Fruit fly (Drosophila melanogaster) whole organism, embryonic: ENCODE results near the gene Hsp67Ba.

Experiments used
- Antp ChIP-seq: fragments of 200-800 bp; sonication (Bioruptor generic); optimal IDR thresholded peaks from 3 replicates; lab custom pipeline; 2016; ENCODE audit warnings: missing biosample characterization, missing genetic modification characterization
- Atf-2 ChIP-seq: fragments of 200-800 bp; sonication (Bioruptor generic); optimal IDR thresholded peaks from 2 replicates; lab custom pipeline; 2016; ENCODE audit warnings: missing biosample characterization, missing genetic modification characterization
- CG10274 ChIP-seq: fragments of 200-800 bp; sonication (Bioruptor generic); optimal IDR thresholded peaks from 3 replicates; lab custom pipeline; 2017; ENCODE audit warnings: missing biosample characterization, mild to moderate bottlenecking, missing genetic modification characterization
- CG10462 ChIP-seq: fragments of 200-800 bp; sonication (Bioruptor generic); optimal IDR thresholded peaks from 2 replicates; lab custom pipeline; 2016; ENCODE audit warnings: missing biosample characterization, missing genetic modification characterization
- CG10979 ChIP-seq: fragments of 200-800 bp; sonication (Bioruptor generic); optimal IDR thresholded peaks from 2 replicates; lab custom pipeline; 2018; ENCODE audit warnings: missing biosample characterization, mild to moderate bottlenecking, missing genetic modification characterization, moderate library complexity
- CG12219 ChIP-seq: fragments of 200-800 bp; sonication (Bioruptor generic); optimal IDR thresholded peaks from 3 replicates; lab custom pipeline; 2018; ENCODE audit warnings: missing biosample characterization, mild to moderate bottlenecking, missing genetic modification characterization
- CG13296 ChIP-seq: fragments of 200-800 bp; sonication (Bioruptor generic); optimal IDR thresholded peaks from 3 replicates; lab custom pipeline; 2018; ENCODE audit warnings: missing biosample characterization, mild to moderate bottlenecking, missing genetic modification characterization
- CG13624 ChIP-seq: fragments of 200-800 bp; sonication (Bioruptor generic); optimal IDR thresholded peaks from 2 replicates; lab custom pipeline; 2016; ENCODE audit warnings: missing biosample characterization, missing genetic modification characterization
- CG17328 ChIP-seq: fragments of 200-800 bp; sonication (Bioruptor generic); IDR thresholded peaks from 2 replicates; pipeline ENCODE4 v1.3.6; 2022; ENCODE audit warnings: missing biosample characterization, missing genetic modification characterization
- CG4360 ChIP-seq: fragments of 200-800 bp; sonication (Bioruptor generic); IDR thresholded peaks from 2 replicates; pipeline ENCODE4 v1.3.6; 2022; ENCODE audit warnings: missing biosample characterization, missing genetic modification characterization
- CG6765 ChIP-seq: fragments of 200-800 bp; sonication (Bioruptor generic); optimal IDR thresholded peaks from 3 replicates; lab custom pipeline; 2017; ENCODE audit warnings: missing biosample characterization, mild to moderate bottlenecking, missing genetic modification characterization
- CG7357 ChIP-seq: fragments of 200-800 bp; sonication (Bioruptor generic); IDR thresholded peaks from 3 replicates; pipeline ENCODE4 v1.3.6; 2022; ENCODE audit warnings: missing biosample characterization, missing genetic modification characterization
- CG7745 ChIP-seq: fragments of 200-800 bp; sonication (Bioruptor generic); optimal IDR thresholded peaks from 2 replicates; lab custom pipeline; 2018; ENCODE audit warnings: missing biosample characterization, mild to moderate bottlenecking, missing genetic modification characterization, moderate library complexity
- CG7839 ChIP-seq: fragments of 200-800 bp; sonication (Bioruptor generic); optimal IDR thresholded peaks from 3 replicates; lab custom pipeline; 2018; ENCODE audit warnings: missing biosample characterization, mild to moderate bottlenecking, missing genetic modification characterization, moderate library complexity
- CG7963 ChIP-seq: fragments of 200-800 bp; sonication (Bioruptor generic); IDR thresholded peaks from 3 replicates; pipeline ENCODE4 v1.3.6; 2022; ENCODE audit warnings: missing biosample characterization, missing genetic modification characterization; ENCODE audit not compliant: partially characterized antibody
- CG8388 ChIP-seq: fragments of 200-800 bp; sonication (Bioruptor generic); optimal IDR thresholded peaks from 2 replicates; lab custom pipeline; 2019; ENCODE audit warnings: missing biosample characterization, mild to moderate bottlenecking, missing genetic modification characterization, moderate library complexity
- CG9797 ChIP-seq: fragments of 200-800 bp; sonication (Bioruptor generic); optimal IDR thresholded peaks from 3 replicates; lab custom pipeline; 2018; ENCODE audit warnings: missing biosample characterization, mild to moderate bottlenecking, missing genetic modification characterization
- CG9817 ChIP-seq: fragments of 200-800 bp; sonication (Bioruptor generic); optimal IDR thresholded peaks from 2 replicates; lab custom pipeline; 2018; ENCODE audit warnings: missing biosample characterization, mild to moderate bottlenecking, missing genetic modification characterization, moderate library complexity
- Chrac-16 ChIP-seq: fragments of 200-800 bp; sonication (Bioruptor generic); optimal IDR thresholded peaks from 3 replicates; lab custom pipeline; 2016; ENCODE audit warnings: missing biosample characterization, missing genetic modification characterization
- Doc3 ChIP-seq: fragments of 200-800 bp; sonication (Bioruptor generic); IDR thresholded peaks from 3 replicates; pipeline ENCODE4 v1.3.6; 2022; ENCODE audit warnings: missing biosample characterization, missing genetic modification characterization; ENCODE audit not compliant: partially characterized antibody
- Dref ChIP-seq: fragments of 200-800 bp; sonication (Bioruptor generic); IDR thresholded peaks from 2 replicates; pipeline ENCODE4 v1.3.6; 2022; ENCODE audit warnings: missing biosample characterization, missing genetic modification characterization
- Eip74EF ChIP-seq, 2 experiments: fragments of 200-800 bp in 1 of 2; fragments of >200 bp in 1 of 2; sonication (Bioruptor generic) in 1 of 2; optimal IDR thresholded peaks; 2 replicates each; lab custom pipeline; 2017 to 2019; ENCODE audit warnings: missing biosample characterization in 2 of 2, missing genetic modification characterization in 2 of 2, mild to moderate bottlenecking in 1 of 2, moderate library complexity in 1 of 2
- Fer2 ChIP-seq: fragments of 200-800 bp; sonication (Bioruptor generic); optimal IDR thresholded peaks from 2 replicates; lab custom pipeline; 2018; ENCODE audit warnings: missing biosample characterization, mild to moderate bottlenecking, missing genetic modification characterization, moderate library complexity
- HLH4C ChIP-seq: fragments of 200-800 bp; sonication (Bioruptor generic); IDR thresholded peaks from 3 replicates; pipeline ENCODE4 v1.3.6; 2022; ENCODE audit warnings: missing biosample characterization, missing genetic modification characterization; ENCODE audit not compliant: partially characterized antibody
- HLH54F ChIP-seq: fragments of 200-800 bp; sonication (Bioruptor generic); optimal IDR thresholded peaks from 3 replicates; lab custom pipeline; 2016; ENCODE audit warnings: missing biosample characterization, missing genetic modification characterization
- Hr78 ChIP-seq, 2 experiments: fragments of 200-800 bp in 1 of 2; fragments of >200 bp in 1 of 2; sonication (Bioruptor generic) in 1 of 2; optimal IDR thresholded peaks; 2 replicates each; lab custom pipeline; 2017 to 2019; ENCODE audit warnings: missing biosample characterization in 2 of 2, missing genetic modification characterization in 2 of 2, mild to moderate bottlenecking in 1 of 2, moderate library complexity in 1 of 2
- Hsf ChIP-seq: fragments of 200-800 bp; sonication (Bioruptor generic); optimal IDR thresholded peaks from 3 replicates; lab custom pipeline; 2016; ENCODE audit warnings: missing biosample characterization, missing genetic modification characterization
- Optix ChIP-seq: fragments of 200-800 bp; sonication (Bioruptor generic); IDR thresholded peaks from 3 replicates; pipeline ENCODE4 v1.3.6; 2022; ENCODE audit warnings: missing biosample characterization, missing genetic modification characterization
- Ptx1 ChIP-seq: fragments of 200-800 bp; sonication (Bioruptor generic); IDR thresholded peaks from 2 replicates; pipeline ENCODE4 v1.3.6; 2022; ENCODE audit warnings: missing biosample characterization, missing genetic modification characterization
- ara ChIP-seq: fragments of 200-800 bp; sonication (Bioruptor generic); IDR thresholded peaks from 2 replicates; pipeline ENCODE4 v1.3.6; 2022; ENCODE audit warnings: missing biosample characterization, missing genetic modification characterization
- bcd ChIP-seq: fragments of 200-800 bp; sonication (Bioruptor generic); optimal IDR thresholded peaks from 2 replicates; lab custom pipeline; 2017; ENCODE audit warnings: missing biosample characterization, mild to moderate bottlenecking, missing genetic modification characterization
- bowl ChIP-seq: fragments of 200-800 bp; sonication (Bioruptor generic); IDR thresholded peaks from 2 replicates; pipeline ENCODE4 v1.3.6; 2022; ENCODE audit warnings: missing biosample characterization, missing genetic modification characterization
- br ChIP-seq: fragments of >200 bp; optimal IDR thresholded peaks from 2 replicates; lab custom pipeline; 2017
- crp ChIP-seq, 2 experiments: fragments of 200-800 bp; sonication (Bioruptor generic); optimal IDR thresholded peaks; 2 replicates in 1 of 2; 3 replicates in 1 of 2; lab custom pipeline; 2017; ENCODE audit warnings: missing biosample characterization in 2 of 2, missing genetic modification characterization in 2 of 2, mild to moderate bottlenecking in 1 of 2, moderate library complexity in 1 of 2
- dysf ChIP-seq: fragments of 200-800 bp; sonication (Bioruptor generic); IDR thresholded peaks from 3 replicates; pipeline ENCODE4 v1.3.6; 2022; ENCODE audit warnings: missing biosample characterization, missing genetic modification characterization
- ems ChIP-seq: fragments of 200-800 bp; sonication (Bioruptor generic); optimal IDR thresholded peaks from 3 replicates; lab custom pipeline; 2016; ENCODE audit warnings: missing biosample characterization, missing genetic modification characterization
- en ChIP-seq: fragments of 200-800 bp; sonication (Bioruptor generic); optimal IDR thresholded peaks from 2 replicates; lab custom pipeline; 2016; ENCODE audit warnings: missing biosample characterization, missing genetic modification characterization
- esg ChIP-seq: fragments of 200-800 bp; sonication (Bioruptor generic); conservative IDR thresholded peaks from 2 replicates; pipeline ENCODE4 v1.3.6; 2022; ENCODE audit warnings: missing biosample characterization, missing genetic modification characterization
- ftz-f1 ChIP-seq: fragments of 200-800 bp; sonication (Bioruptor generic); optimal IDR thresholded peaks from 2 replicates; lab custom pipeline; 2016; ENCODE audit warnings: missing biosample characterization, missing genetic modification characterization
- fu2 ChIP-seq: fragments of 200-800 bp; sonication (Bioruptor generic); optimal IDR thresholded peaks from 2 replicates; lab custom pipeline; 2016; ENCODE audit warnings: missing biosample characterization, missing genetic modification characterization
- grau ChIP-seq: fragments of 200-800 bp; optimal IDR thresholded peaks from 3 replicates; lab custom pipeline; 2019; ENCODE audit warnings: missing biosample characterization, mild to moderate bottlenecking, missing genetic modification characterization, moderate library complexity
- knrl ChIP-seq: fragments of 200-800 bp; sonication (Bioruptor generic); IDR thresholded peaks from 3 replicates; pipeline ENCODE4 v1.3.6; 2022; ENCODE audit warnings: missing biosample characterization, missing genetic modification characterization; ENCODE audit not compliant: partially characterized antibody
- maf-S ChIP-seq: fragments of 200-800 bp; sonication (Bioruptor generic); optimal IDR thresholded peaks from 2 replicates; lab custom pipeline; 2016; ENCODE audit warnings: missing biosample characterization, missing genetic modification characterization
- nerfin-1 ChIP-seq: fragments of 200-800 bp; sonication (Bioruptor generic); optimal IDR thresholded peaks from 3 replicates; lab custom pipeline; 2019; ENCODE audit warnings: missing biosample characterization, mild to moderate bottlenecking, missing genetic modification characterization, moderate library complexity
- prd ChIP-seq, 3 experiments: fragments of >200 bp in 2 of 3; fragments of 200-800 bp in 1 of 3; sonication (Bioruptor generic) in 1 of 3; optimal IDR thresholded peaks in 2 of 3; IDR thresholded peaks in 1 of 3; 2 replicates in 2 of 3; 3 replicates in 1 of 3; pipeline versions ENCODE4 v1.3.6 to Lab custom; 2017 to 2022; ENCODE audit warnings: missing biosample characterization in 1 of 3, missing genetic modification characterization in 1 of 3
- ranshi ChIP-seq: fragments of 200-800 bp; sonication (Bioruptor generic); IDR thresholded peaks from 2 replicates; pipeline ENCODE4 v1.3.6; 2022; ENCODE audit warnings: missing biosample characterization, missing genetic modification characterization
- schlank ChIP-seq: fragments of 200-800 bp; sonication (Bioruptor generic); optimal IDR thresholded peaks from 2 replicates; lab custom pipeline; 2018; ENCODE audit warnings: missing biosample characterization, mild to moderate bottlenecking, missing genetic modification characterization
- sisA ChIP-seq: fragments of 200-800 bp; sonication (Bioruptor generic); IDR thresholded peaks from 2 replicates; pipeline ENCODE4 v1.3.6; 2022; ENCODE audit warnings: missing biosample characterization, missing genetic modification characterization
- slbo ChIP-seq: fragments of 200-800 bp; sonication (Bioruptor generic); IDR thresholded peaks from 2 replicates; pipeline ENCODE4 v1.3.6; 2022; ENCODE audit warnings: missing biosample characterization, missing genetic modification characterization

Gene Hsp67Ba

dm6 chr3L:9373374-9374004 is 5.8 kb downstream of the Hsp67Ba start (continued):
- TF ChIP-seq CG8388 (GFP tag; lab: Kevin White, UChicago) (peak; percentile 67), sisA (GFP tag; lab: Robert Waterston, UW) (peak; percentile 72), CG10979 (peak; percentile 73), knrl (GFP tag; lab: Robert Waterston, UW) (no peak), CG10462 (GFP tag; lab: Kevin White, UChicago) (peak; percentile 29), CG13296 (GFP tag; lab: Kevin White, UChicago) (peak; percentile 79), prd (optimal IDR thresholded peaks at IDR 0.05; lab: Kevin White, UChicago) (no peak), prd (GFP tag; IDR thresholded peaks at IDR 0.05; lab: Robert Waterston, UW) (peak; percentile 60), Hsf (GFP tag; lab: Kevin White, UChicago) (peak; percentile 48), Optix (GFP tag; lab: Robert Waterston, UW) (peak; percentile 56; the same call in 1 of the 3 replicates), nerfin-1 (tag; lab: Kevin White, UChicago) (peak; percentile 98), CG7745 (tag; lab: Kevin White, UChicago) (no peak), bowl (GFP tag; lab: Robert Waterston, UW) (peak; percentile 45; the same call in 1 of the 2 replicates), Chrac-16 (GFP tag; lab: Kevin White, UChicago) (peak; percentile 17), ftz-f1 (GFP tag; lab: Kevin White, UChicago) (no peak), CG17328 (GFP tag; lab: Robert Waterston, UW) (peak; percentile 81), bcd (peak; percentile 59), ems (no peak), HLH54F (no peak), Doc3 (peak; percentile 45; the same call in 2 of the 3 replicates), CG7963 (GFP tag; lab: Robert Waterston, UW) (no peak), grau (tag; lab: Kevin White, UChicago) (peak; percentile 56), HLH4C (GFP tag; lab: Robert Waterston, UW) (no peak), Dref (GFP tag; lab: Robert Waterston, UW) (no peak), schlank (tag; lab: Kevin White, UChicago) (no peak), CG12219 (GFP tag; lab: Kevin White, UChicago) (peak; percentile 44), en (GFP tag; lab: Kevin White, UChicago) (no peak), Hr78 (GFP tag; optimal IDR thresholded peaks at IDR 0.05; lab: Kevin White, UChicago) (peak in 1 of 2 experiments; percentile 43), CG9797 (GFP tag; lab: Kevin White, UChicago) (no peak), br (lab: Kevin White, UChicago) (no peak), ara (GFP tag; lab: Robert Waterston, UW) (peak; percentile 66; the same call in 1 of the 2 replicates), Ptx1 (peak; percentile 71), esg (GFP tag; lab: Robert Waterston, UW) (peak; percentile 48), CG6765 (GFP tag; lab: Kevin White, UChicago) (peak; percentile 54), crp (GFP tag; optimal IDR thresholded peaks at IDR 0.05; lab: Kevin White, UChicago) (no peak), Fer2 (no peak), Antp (GFP tag; lab: Kevin White, UChicago) (no peak), ranshi (GFP tag; lab: Robert Waterston, UW) (peak; percentile 66), CG10274 (no peak), Eip74EF (GFP tag; optimal IDR thresholded peaks at IDR 0.05; lab: Kevin White, UChicago) (peak in 1 of 2 experiments; percentile 53), Atf-2 (GFP tag; lab: Kevin White, UChicago) (no peak), fu2 (GFP tag; lab: Kevin White, UChicago) (no peak), CG13624 (GFP tag; lab: Kevin White, UChicago) (no peak), CG7839 (tag; lab: Kevin White, UChicago) (peak; percentile 75), slbo (GFP tag; lab: Robert Waterston, UW) (peak; percentile 69), maf-S (GFP tag; lab: Kevin White, UChicago) (no peak), dysf (GFP tag; lab: Robert Waterston, UW) (peak; percentile 75), CG7357 (GFP tag; lab: Robert Waterston, UW) (no peak), CG4360 (GFP tag; lab: Robert Waterston, UW) (0 out of 2 replicates have a peak, but pooled peaks have one; percentile 38), CG9817 (tag; lab: Kevin White, UChicago) (peak; percentile 39)
